Worm (Caenorhabditis elegans) whole organism, young adult: ENCODE results near the gene lpin-1.

Experiments
- F33H1.4 ChIP-seq: fragments of 200-800 bp; sonication (Bioruptor generic); IDR thresholded peaks from 2 replicates; pipeline ENCODE4 v1.3.6; 2022; ENCODE audit warnings: missing genetic modification reagents, missing genetic modification characterization, missing compliant biosample characterization
- F39B2.1 ChIP-seq: fragments of 200-800 bp; sonication (Bioruptor generic); IDR thresholded peaks from 2 replicates; pipeline ENCODE4 v1.3.6; 2022; ENCODE audit warnings: missing genetic modification reagents, missing genetic modification characterization, missing compliant biosample characterization
- F49E8.2 ChIP-seq: sonication (generic microtip); optimal IDR thresholded peaks from 3 replicates; lab custom pipeline; 2017; ENCODE audit warnings: missing genetic modification characterization, mild to moderate bottlenecking, missing compliant biosample characterization, antibody characterized with exemption, moderate library complexity; ENCODE audit not compliant: insufficient read depth
- F57C9.4 ChIP-seq: sonication (generic microtip); optimal IDR thresholded peaks from 2 replicates; lab custom pipeline; 2017; ENCODE audit warnings: mild to moderate bottlenecking, missing genetic modification characterization, missing compliant biosample characterization
- K12H6.12 ChIP-seq: fragments of 200-800 bp; sonication (Bioruptor generic); optimal IDR thresholded peaks from 2 replicates; lab custom pipeline; 2018; ENCODE audit warnings: mild to moderate bottlenecking, missing genetic modification characterization, missing compliant biosample characterization
- Y53F4B.3 ChIP-seq: fragments of 200-800 bp; sonication (Bioruptor generic); IDR thresholded peaks from 2 replicates; pipeline ENCODE4 v1.3.6; 2022; ENCODE audit warnings: missing genetic modification reagents, missing genetic modification characterization, missing compliant biosample characterization
- akir-1 ChIP-seq: fragments of 200-800 bp; sonication (Bioruptor generic); optimal IDR thresholded peaks from 2 replicates; lab custom pipeline; 2018; ENCODE audit warnings: mild to moderate bottlenecking, missing genetic modification characterization, moderate library complexity, missing compliant biosample characterization
- aptf-2 ChIP-seq: fragments of 200-800 bp; sonication (Bioruptor generic); conservative IDR thresholded peaks from 2 replicates; pipeline ENCODE4 v1.3.6; 2022; ENCODE audit warnings: missing genetic modification reagents, missing genetic modification characterization, missing compliant biosample characterization
- atf-7 ChIP-seq: sonication (generic microtip); optimal IDR thresholded peaks from 2 replicates; lab custom pipeline; 2017; ENCODE audit warnings: mild to moderate bottlenecking, missing genetic modification characterization, missing compliant biosample characterization
- attf-3 ChIP-seq: fragments of 200-800 bp; sonication (Bioruptor generic); conservative IDR thresholded peaks from 2 replicates; pipeline ENCODE4 v1.3.6; 2022; ENCODE audit warnings: missing genetic modification reagents, missing genetic modification characterization, missing compliant biosample characterization
- attf-5 ChIP-seq: fragments of 200-800 bp; sonication (Bioruptor generic); optimal IDR thresholded peaks from 2 replicates; lab custom pipeline; 2018; ENCODE audit warnings: mild to moderate bottlenecking, missing genetic modification characterization, missing compliant biosample characterization
- cebp-1 ChIP-seq, 2 experiments: fragments of 200-800 bp in 1 of 2; sonication (Bioruptor generic) in 1 of 2; sonication (generic microtip) in 1 of 2; IDR thresholded peaks in 1 of 2; optimal IDR thresholded peaks in 1 of 2; 2 replicates each; pipeline versions ENCODE4 v1.3.6 to Lab custom; 2017 to 2022; ENCODE audit warnings: missing compliant biosample characterization in 2 of 2, missing genetic modification characterization in 2 of 2, mild to moderate bottlenecking in 1 of 2, missing genetic modification reagents in 1 of 2, moderate library complexity in 1 of 2
- ceh-40 ChIP-seq: fragments of 200-800 bp; sonication (Bioruptor generic); IDR thresholded peaks from 2 replicates; pipeline ENCODE4 v1.3.6; 2022; ENCODE audit warnings: missing genetic modification characterization, missing compliant biosample characterization
- ceh-91 ChIP-seq: fragments of 200-800 bp; sonication (Bioruptor generic); IDR thresholded peaks from 2 replicates; pipeline ENCODE4 v1.3.6; 2022; ENCODE audit warnings: missing genetic modification reagents, missing genetic modification characterization, missing compliant biosample characterization
- chd-7 ChIP-seq: sonication (generic microtip); optimal IDR thresholded peaks from 2 replicates; lab custom pipeline; 2016; ENCODE audit warnings: mild to moderate bottlenecking, missing genetic modification characterization, moderate library complexity, missing compliant biosample characterization
- dox-1 ChIP-seq: fragments of 200-800 bp; sonication (Bioruptor generic); IDR thresholded peaks from 2 replicates; pipeline ENCODE4 v1.3.6; 2022; ENCODE audit warnings: missing genetic modification reagents, missing genetic modification characterization, missing compliant biosample characterization
- efl-1 ChIP-seq: fragments of 150-350 bp; optimal IDR thresholded peaks from 2 replicates; lab custom pipeline; 2014; ENCODE audit warnings: missing biosample characterization, missing genetic modification reagents, missing genetic modification characterization
- egl-44 ChIP-seq: fragments of 200-800 bp; sonication (Bioruptor generic); IDR thresholded peaks from 2 replicates; pipeline ENCODE4 v1.3.6; 2022; ENCODE audit warnings: missing genetic modification reagents, missing genetic modification characterization, missing compliant biosample characterization
- egrh-3 ChIP-seq: fragments of 200-800 bp; sonication (Bioruptor generic); IDR thresholded peaks from 2 replicates; pipeline ENCODE4 v1.3.6; 2022; ENCODE audit warnings: missing genetic modification reagents, missing genetic modification characterization, missing compliant biosample characterization
- gei-17 ChIP-seq: fragments of 200-800 bp; sonication (Bioruptor generic); optimal IDR thresholded peaks from 2 replicates; lab custom pipeline; 2018; ENCODE audit warnings: mild to moderate bottlenecking, missing genetic modification characterization, missing compliant biosample characterization
- him-1 ChIP-seq: sonication (generic microtip); optimal IDR thresholded peaks from 2 replicates; lab custom pipeline; 2016; ENCODE audit warnings: missing genotype, missing genetic modification reagents, missing genetic modification characterization, missing compliant biosample characterization
- hlh-26 ChIP-seq: fragments of 200-800 bp; sonication (Bioruptor generic); conservative IDR thresholded peaks from 2 replicates; pipeline ENCODE4 v1.3.6; 2022; ENCODE audit warnings: missing genetic modification reagents, missing genetic modification characterization, missing compliant biosample characterization
- hmg-20 ChIP-seq: fragments of 200-800 bp; sonication (Bioruptor generic); IDR thresholded peaks from 2 replicates; pipeline ENCODE4 v1.3.6; 2022; ENCODE audit warnings: missing genetic modification reagents, missing genetic modification characterization, missing compliant biosample characterization
- hrde-1 ChIP-seq: sonication (generic microtip); optimal IDR thresholded peaks from 2 replicates; lab custom pipeline; 2016; ENCODE audit warnings: missing genetic modification characterization, mild to moderate bottlenecking, missing compliant biosample characterization, moderate library complexity, missing genotype, missing genetic modification reagents, borderline replicate concordance
- lag-1 ChIP-seq: fragments of 200-800 bp; sonication (Bioruptor generic); IDR thresholded peaks from 2 replicates; pipeline ENCODE4 v1.3.6; 2022; ENCODE audit warnings: missing genetic modification reagents, missing genetic modification characterization, missing compliant biosample characterization
- let-526 ChIP-seq: fragments of 200-800 bp; sonication (Bioruptor generic); IDR thresholded peaks from 2 replicates; pipeline ENCODE4 v1.3.6; 2022; ENCODE audit warnings: missing genetic modification reagents, missing genetic modification characterization, missing compliant biosample characterization
- lin-26 ChIP-seq: fragments of 200-800 bp; sonication (Bioruptor generic); IDR thresholded peaks from 2 replicates; pipeline ENCODE4 v1.3.6; 2022; ENCODE audit warnings: missing genetic modification reagents, missing genetic modification characterization, missing compliant biosample characterization
- lir-1 ChIP-seq: fragments of 200-800 bp; sonication (Bioruptor generic); conservative IDR thresholded peaks from 2 replicates; pipeline ENCODE4 v1.3.6; 2022; ENCODE audit warnings: missing genetic modification reagents, missing genetic modification characterization, missing compliant biosample characterization
- madf-10 ChIP-seq: sonication (generic microtip); optimal IDR thresholded peaks from 2 replicates; lab custom pipeline; 2016; ENCODE audit warnings: mild to moderate bottlenecking, missing genetic modification characterization, missing compliant biosample characterization
- nfya-2 ChIP-seq: fragments of 200-800 bp; sonication (Bioruptor generic); IDR thresholded peaks from 2 replicates; pipeline ENCODE4 v1.3.6; 2022; ENCODE audit warnings: missing genetic modification reagents, missing genetic modification characterization, missing compliant biosample characterization
- nfyb-1 ChIP-seq: fragments of 200-800 bp; sonication (Bioruptor generic); IDR thresholded peaks from 2 replicates; pipeline ENCODE4 v1.3.6; 2022; ENCODE audit warnings: missing genetic modification reagents, missing genetic modification characterization, missing compliant biosample characterization
- nhr-179 ChIP-seq: sonication (generic microtip); optimal IDR thresholded peaks from 2 replicates; lab custom pipeline; 2016; ENCODE audit warnings: mild to moderate bottlenecking, missing genetic modification characterization, missing compliant biosample characterization
- nhr-27 ChIP-seq: fragments of 200-800 bp; sonication (Bioruptor generic); optimal IDR thresholded peaks from 2 replicates; lab custom pipeline; 2018; ENCODE audit warnings: mild to moderate bottlenecking, missing genetic modification characterization, moderate library complexity, missing compliant biosample characterization
- nhr-80 ChIP-seq: sonication (generic microtip); optimal IDR thresholded peaks from 2 replicates; lab custom pipeline; 2016; ENCODE audit warnings: missing genetic modification characterization, missing compliant biosample characterization
- nhr-90 ChIP-seq: sonication (generic microtip); optimal IDR thresholded peaks from 2 replicates; lab custom pipeline; 2016; ENCODE audit warnings: missing genotype, mild to moderate bottlenecking, missing genetic modification characterization, missing compliant biosample characterization
- rec-8 ChIP-seq, 2 experiments: sonication (generic microtip); optimal IDR thresholded peaks; 2 replicates each; lab custom pipeline; 2016; ENCODE audit warnings: mild to moderate bottlenecking in 2 of 2, missing genetic modification characterization in 2 of 2, missing genetic modification reagents in 2 of 2, missing genotype in 2 of 2, missing biosample characterization in 1 of 2, missing compliant biosample characterization in 1 of 2, moderate library complexity in 1 of 2
- sdz-38 ChIP-seq: sonication (generic microtip); optimal IDR thresholded peaks from 2 replicates; lab custom pipeline; 2016; ENCODE audit warnings: missing genotype, missing genetic modification characterization, missing compliant biosample characterization
- snpc-1.3 ChIP-seq: sonication (generic microtip); optimal IDR thresholded peaks from 2 replicates; lab custom pipeline; 2017; ENCODE audit warnings: missing genetic modification characterization, mild to moderate bottlenecking, missing compliant biosample characterization, antibody characterized with exemption, moderate library complexity, missing genotype, missing genetic modification reagents; ENCODE audit not compliant: insufficient read depth
- somi-1 ChIP-seq: fragments of 200-800 bp; sonication (Bioruptor generic); optimal IDR thresholded peaks from 2 replicates; lab custom pipeline; 2018; ENCODE audit warnings: mild to moderate bottlenecking, missing genetic modification characterization, missing compliant biosample characterization
- sptf-2 ChIP-seq: fragments of 200-800 bp; sonication (Bioruptor generic); optimal IDR thresholded peaks from 2 replicates; lab custom pipeline; 2018; ENCODE audit warnings: mild to moderate bottlenecking, missing genetic modification characterization, missing compliant biosample characterization
- tlf-1 ChIP-seq: fragments of 200-800 bp; sonication (Bioruptor generic); optimal IDR thresholded peaks from 2 replicates; lab custom pipeline; 2018; ENCODE audit warnings: mild to moderate bottlenecking, missing genetic modification characterization, missing compliant biosample characterization
- unc-62 ChIP-seq: fragments of 150-350 bp; optimal IDR thresholded peaks from 2 replicates; lab custom pipeline; 2014; ENCODE audit warnings: missing biosample characterization, missing genetic modification reagents, missing genetic modification characterization
- zfh-2 ChIP-seq: fragments of 200-800 bp; sonication (Bioruptor generic); conservative IDR thresholded peaks from 2 replicates; pipeline ENCODE4 v1.3.6; 2022; ENCODE audit warnings: missing genetic modification reagents, missing genetic modification characterization, missing compliant biosample characterization

Gene lpin-1

ce11 chrV:13656346-13657254, 2.7 kb upstream of the lpin-1 start (continued):
- peak; percentile 62 for TF ChIP-seq lin-26
- TF ChIP-seq, all 124 proteins: peak for 40

ce11 chrV:13655202-13655764, 1.4 kb upstream of the lpin-1 start:
- TF ChIP-seq sptf-2 (GFP tag; lab: Kevin White, UChicago), result no peak
- no peak for TF ChIP-seq Y53F4B.3 (GFP tag; lab: Robert Waterston, UW)
- TF ChIP-seq nhr-80 (tag; lab: Kevin White, UChicago), result no peak
- TF ChIP-seq snpc-1.3 (tag; lab: Kevin White, UChicago), result no peak
- no peak for TF ChIP-seq hlh-26
- peak; percentile 3 for TF ChIP-seq tlf-1 (GFP tag; lab: Kevin White, UChicago)
- 0 out of 2 replicates have a peak, but pooled peaks have one; percentile 9 for TF ChIP-seq let-526
- 0 out of 2 replicates have a peak, but pooled peaks have one; percentile 46 for TF ChIP-seq nfyb-1 (GFP tag; lab: Robert Waterston, UW)
- no peak for TF ChIP-seq akir-1 (GFP tag; lab: Kevin White, UChicago)
- no peak for TF ChIP-seq unc-62 (GFP tag; lab: Kevin White, UChicago)
- no peak for TF ChIP-seq F57C9.4
- peak; percentile 6 for TF ChIP-seq attf-5
- TF ChIP-seq madf-10, result no peak
- TF ChIP-seq nhr-27, result no peak
- no peak for TF ChIP-seq lag-1 (GFP tag; lab: Robert Waterston, UW)
- TF ChIP-seq lir-1 (GFP tag; lab: Robert Waterston, UW), result no peak
- TF ChIP-seq F39B2.1 (GFP tag; lab: Robert Waterston, UW), result no peak
- no peak for TF ChIP-seq rec-8 (tag; optimal IDR thresholded peaks at IDR 0.05; lab: Kevin White, UChicago)
- TF ChIP-seq somi-1 (GFP tag; lab: Kevin White, UChicago), result peak; percentile 38
- TF ChIP-seq nfya-2, result no peak
- no peak for TF ChIP-seq him-1 (tag; lab: Kevin White, UChicago)
- TF ChIP-seq F49E8.2 (tag; lab: Kevin White, UChicago), result no peak
- TF ChIP-seq egrh-3, result peak; percentile 79
- TF ChIP-seq egl-44 (GFP tag; lab: Robert Waterston, UW), result no peak
- TF ChIP-seq efl-1 (GFP tag; lab: Kevin White, UChicago), result no peak
- TF ChIP-seq atf-7 (tag; lab: Kevin White, UChicago), result no peak
- TF ChIP-seq cebp-1 (GFP tag; IDR thresholded peaks at IDR 0.05; lab: Robert Waterston, UW), result no peak
- TF ChIP-seq cebp-1 (tag; optimal IDR thresholded peaks at IDR 0.05; lab: Kevin White, UChicago), result no peak
- TF ChIP-seq F33H1.4 (GFP tag; lab: Robert Waterston, UW), result no peak
- TF ChIP-seq K12H6.12 (tag; lab: Kevin White, UChicago), result peak; percentile 46
- TF ChIP-seq ceh-91, result no peak
- peak; percentile 83 for TF ChIP-seq zfh-2
- TF ChIP-seq hrde-1 (tag; lab: Kevin White, UChicago), result no peak
- no peak for TF ChIP-seq aptf-2 (GFP tag; lab: Robert Waterston, UW)
- TF ChIP-seq sdz-38 (tag; lab: Kevin White, UChicago), result no peak
- no peak for TF ChIP-seq nhr-90 (tag; lab: Kevin White, UChicago)
- TF ChIP-seq gei-17 (GFP tag; lab: Kevin White, UChicago), result no peak
- TF ChIP-seq chd-7 (tag; lab: Kevin White, UChicago), result peak; percentile 63
- no peak for TF ChIP-seq nhr-179 (tag; lab: Kevin White, UChicago)
- TF ChIP-seq dox-1 (GFP tag; lab: Robert Waterston, UW), result peak; percentile 41; the same call in 1 of the 2 replicates
- no peak for TF ChIP-seq attf-3 (GFP tag; lab: Robert Waterston, UW)
- no peak for TF ChIP-seq hmg-20 (GFP tag; lab: Robert Waterston, UW)
- 0 out of 2 replicates have a peak, but pooled peaks have one; percentile 53 for TF ChIP-seq ceh-40 (GFP tag; lab: Robert Waterston, UW)
